Fruit fly (Drosophila melanogaster) whole organism, prepupa: Measurements from ENCODE around the gene sra.
A peak's percentile ranks its signal among the peaks of the same experiment; 100 is the strongest.

Experiments
- Blimp-1 ChIP-seq: fragments of 200-800 bp; sonication (Bioruptor generic); optimal IDR thresholded peaks from 3 replicates; lab custom pipeline; 2017; ENCODE audit warnings: missing biosample characterization, missing genetic modification characterization, mild to moderate bottlenecking, moderate library complexity, missing genetic modification reagents
- CG10631 ChIP-seq: fragments of 200-800 bp; sonication (Bioruptor generic); optimal IDR thresholded peaks from 2 replicates; lab custom pipeline; 2016; ENCODE audit warnings: missing biosample characterization, missing genetic modification characterization
- CG11294 ChIP-seq: fragments of 200-800 bp; sonication (Bioruptor generic); IDR thresholded peaks from 2 replicates; pipeline ENCODE4 v1.3.6; 2022; ENCODE audit warnings: missing biosample characterization, missing genetic modification characterization
- CG11762 ChIP-seq: fragments of 200-800 bp; sonication (Bioruptor generic); optimal IDR thresholded peaks from 3 replicates; lab custom pipeline; 2016; ENCODE audit warnings: missing biosample characterization, missing genetic modification characterization; ENCODE audit not compliant: insufficient read depth
- CG11902 ChIP-seq: fragments of 200-800 bp; sonication (Bioruptor generic); optimal IDR thresholded peaks from 3 replicates; lab custom pipeline; 2016; ENCODE audit warnings: missing biosample characterization, missing genetic modification characterization
- CG15336 ChIP-seq: fragments of 200-800 bp; sonication (Bioruptor generic); IDR thresholded peaks from 2 replicates; pipeline ENCODE4 v1.3.6; 2022; ENCODE audit warnings: missing biosample characterization, missing genetic modification characterization
- CG1621 ChIP-seq: fragments of 200-800 bp; sonication (Bioruptor generic); optimal IDR thresholded peaks from 3 replicates; lab custom pipeline; 2018; ENCODE audit warnings: missing biosample characterization, mild to moderate bottlenecking, missing genetic modification characterization
- CG16779 ChIP-seq: fragments of 200-800 bp; sonication (Bioruptor generic); optimal IDR thresholded peaks from 3 replicates; lab custom pipeline; 2017; ENCODE audit warnings: missing biosample characterization, mild to moderate bottlenecking, missing genetic modification characterization
- CG3032 ChIP-seq: fragments of 200-800 bp; optimal IDR thresholded peaks from 2 replicates; lab custom pipeline; 2019; ENCODE audit warnings: missing biosample characterization, mild to moderate bottlenecking, missing genetic modification characterization, moderate library complexity
- CG31627 ChIP-seq: fragments of 200-800 bp; sonication (Bioruptor generic); optimal IDR thresholded peaks from 3 replicates; lab custom pipeline; 2016; ENCODE audit warnings: missing biosample characterization, missing genetic modification characterization
- CG32006 ChIP-seq: fragments of 200-800 bp; sonication (Bioruptor generic); optimal IDR thresholded peaks from 3 replicates; lab custom pipeline; 2017; ENCODE audit warnings: missing biosample characterization, mild to moderate bottlenecking, missing genetic modification characterization
- CG34406 ChIP-seq: fragments of 200-800 bp; sonication (Bioruptor generic); optimal IDR thresholded peaks from 3 replicates; lab custom pipeline; 2016; ENCODE audit warnings: missing biosample characterization, missing genetic modification characterization
- CG4318 ChIP-seq: fragments of 200-800 bp; sonication (Bioruptor generic); optimal IDR thresholded peaks from 3 replicates; lab custom pipeline; 2017; ENCODE audit warnings: missing biosample characterization, mild to moderate bottlenecking, missing genetic modification characterization
- CG6163 ChIP-seq: fragments of 200-800 bp; sonication (Bioruptor generic); IDR thresholded peaks from 3 replicates; pipeline ENCODE4 v1.3.6; 2022; ENCODE audit warnings: missing biosample characterization, missing genetic modification characterization
- CG6276 ChIP-seq: fragments of 200-800 bp; sonication (Bioruptor generic); optimal IDR thresholded peaks from 2 replicates; lab custom pipeline; 2017; ENCODE audit warnings: missing biosample characterization, mild to moderate bottlenecking, missing genetic modification characterization
- CG6792 ChIP-seq: fragments of 200-800 bp; sonication (Bioruptor generic); optimal IDR thresholded peaks from 3 replicates; lab custom pipeline; 2016; ENCODE audit warnings: missing biosample characterization, missing genetic modification characterization
- CG6808 ChIP-seq: fragments of 200-800 bp; sonication (Bioruptor generic); optimal IDR thresholded peaks from 3 replicates; lab custom pipeline; 2017; ENCODE audit warnings: missing biosample characterization, missing genetic modification characterization, mild to moderate bottlenecking, moderate library complexity, missing genetic modification reagents
- CG6854 ChIP-seq: fragments of 200-800 bp; sonication (Bioruptor generic); optimal IDR thresholded peaks from 2 replicates; lab custom pipeline; 2017; ENCODE audit warnings: missing biosample characterization, mild to moderate bottlenecking, missing genetic modification characterization
- CG7368 ChIP-seq: fragments of 200-800 bp; sonication (Bioruptor generic); optimal IDR thresholded peaks from 3 replicates; lab custom pipeline; 2016; ENCODE audit warnings: missing biosample characterization, missing genetic modification characterization
- CG8119 ChIP-seq: fragments of 200-800 bp; sonication (Bioruptor generic); IDR thresholded peaks from 3 replicates; pipeline ENCODE4 v1.3.6; 2022; ENCODE audit warnings: missing biosample characterization, missing genetic modification characterization
- CG9139 ChIP-seq: fragments of 200-800 bp; sonication (Bioruptor generic); optimal IDR thresholded peaks from 3 replicates; lab custom pipeline; 2017; ENCODE audit warnings: missing biosample characterization, mild to moderate bottlenecking, missing genetic modification characterization
- Eip75B ChIP-seq: fragments of 200-800 bp; sonication (Bioruptor generic); optimal IDR thresholded peaks from 3 replicates; lab custom pipeline; 2016; ENCODE audit warnings: missing biosample characterization, missing genetic modification characterization
- Eip78C ChIP-seq: fragments of 200-800 bp; sonication (Bioruptor generic); peaks from one replicate; lab custom pipeline; 2016; ENCODE audit warnings: missing biosample characterization, missing genetic modification characterization
- Eip93F ChIP-seq: fragments of 200-800 bp; sonication (Bioruptor generic); optimal IDR thresholded peaks from 2 replicates; lab custom pipeline; 2016; ENCODE audit warnings: missing biosample characterization, mild to moderate bottlenecking, missing genetic modification characterization
- Ets96B ChIP-seq: fragments of 200-800 bp; optimal IDR thresholded peaks from 2 replicates; lab custom pipeline; 2019; ENCODE audit warnings: missing biosample characterization, mild to moderate bottlenecking, missing genetic modification characterization, moderate library complexity
- Gug ChIP-seq: fragments of 200-800 bp; sonication (Bioruptor generic); IDR thresholded peaks from 2 replicates; pipeline ENCODE4 v1.3.6; 2022; ENCODE audit warnings: missing biosample characterization, missing genetic modification characterization
- Hr38 ChIP-seq: sonication (Bioruptor generic); optimal IDR thresholded peaks from 2 replicates; lab custom pipeline; 2016; ENCODE audit warnings: missing biosample characterization, missing genetic modification characterization
- Hr39 ChIP-seq: fragments of 200-800 bp; sonication (Bioruptor generic); optimal IDR thresholded peaks from 2 replicates; lab custom pipeline; 2016; ENCODE audit warnings: missing biosample characterization, missing genetic modification characterization
- Hr4 ChIP-seq: fragments of 200-800 bp; sonication (Bioruptor generic); optimal IDR thresholded peaks from 3 replicates; lab custom pipeline; 2016; ENCODE audit warnings: missing biosample characterization, missing genetic modification characterization
- Lpt ChIP-seq: fragments of 200-800 bp; sonication (Bioruptor generic); optimal IDR thresholded peaks from 3 replicates; lab custom pipeline; 2016; ENCODE audit warnings: missing biosample characterization, missing genetic modification characterization
- Met ChIP-seq: fragments of 200-800 bp; sonication (Bioruptor generic); optimal IDR thresholded peaks from 3 replicates; lab custom pipeline; 2016; ENCODE audit warnings: missing biosample characterization, missing genetic modification characterization
- OdsH ChIP-seq: fragments of 200-800 bp; sonication (Bioruptor generic); optimal IDR thresholded peaks from 3 replicates; lab custom pipeline; 2016; ENCODE audit warnings: missing biosample characterization, missing genetic modification characterization
- Smox ChIP-seq: fragments of 200-800 bp; sonication (Bioruptor generic); optimal IDR thresholded peaks from 3 replicates; lab custom pipeline; 2016; ENCODE audit warnings: missing biosample characterization, missing genetic modification characterization
- Sox14 ChIP-seq: fragments of 200-800 bp; sonication (Bioruptor generic); optimal IDR thresholded peaks from 3 replicates; lab custom pipeline; 2016; ENCODE audit warnings: missing biosample characterization, missing genetic modification characterization
- achi ChIP-seq: fragments of 200-800 bp; sonication (Bioruptor generic); optimal IDR thresholded peaks from 3 replicates; lab custom pipeline; 2016; ENCODE audit warnings: missing biosample characterization, missing genetic modification characterization
- acj6 ChIP-seq: fragments of 200-800 bp; sonication (Bioruptor generic); optimal IDR thresholded peaks from 3 replicates; lab custom pipeline; 2016; ENCODE audit warnings: missing biosample characterization, missing genetic modification characterization
- cyc ChIP-seq: fragments of 200-800 bp; sonication (Bioruptor generic); optimal IDR thresholded peaks from 3 replicates; lab custom pipeline; 2016; ENCODE audit warnings: missing biosample characterization, missing genetic modification characterization
- dsx ChIP-seq: fragments of 200-800 bp; optimal IDR thresholded peaks from 3 replicates; lab custom pipeline; 2019; ENCODE audit warnings: missing biosample characterization, mild to moderate bottlenecking, missing genetic modification characterization, moderate library complexity; ENCODE audit not compliant: poor library complexity, severe bottlenecking
- eg ChIP-seq: fragments of 200-800 bp; sonication (Bioruptor generic); IDR thresholded peaks from 3 replicates; pipeline ENCODE4 v1.3.6; 2022; ENCODE audit warnings: missing biosample characterization, missing genetic modification characterization
- fd59A ChIP-seq: fragments of 200-800 bp; sonication (Bioruptor generic); optimal IDR thresholded peaks from 2 replicates; lab custom pipeline; 2017; ENCODE audit warnings: missing biosample characterization, mild to moderate bottlenecking, missing genetic modification characterization, missing genetic modification reagents
- fkh ChIP-seq: fragments of 200-800 bp; sonication (Bioruptor generic); optimal IDR thresholded peaks from 3 replicates; lab custom pipeline; 2017; ENCODE audit warnings: missing biosample characterization, mild to moderate bottlenecking, missing genetic modification characterization, moderate library complexity
- net ChIP-seq: fragments of 200-800 bp; sonication (Bioruptor generic); optimal IDR thresholded peaks from 3 replicates; lab custom pipeline; 2016; ENCODE audit warnings: missing biosample characterization, missing genetic modification characterization
- pdm3 ChIP-seq: fragments of 200-800 bp; sonication (Bioruptor generic); optimal IDR thresholded peaks from 3 replicates; lab custom pipeline; 2016; ENCODE audit warnings: missing biosample characterization, missing genetic modification characterization
- salr ChIP-seq, 2 experiments: fragments of 200-800 bp; sonication (Bioruptor generic); optimal IDR thresholded peaks; 3 replicates each; lab custom pipeline; 2016 to 2018; ENCODE audit warnings: missing biosample characterization in 2 of 2, missing genetic modification characterization in 2 of 2, mild to moderate bottlenecking in 1 of 2
- ss ChIP-seq, 2 experiments: fragments of 200-800 bp; sonication (Bioruptor generic); optimal IDR thresholded peaks; 2 replicates in 1 of 2; 3 replicates in 1 of 2; lab custom pipeline; 2017 to 2018; ENCODE audit warnings: mild to moderate bottlenecking in 2 of 2, missing biosample characterization in 2 of 2, missing genetic modification characterization in 2 of 2, moderate library complexity in 1 of 2
- svp ChIP-seq: fragments of 200-800 bp; sonication (Bioruptor generic); peaks from one replicate; lab custom pipeline; 2016; ENCODE audit warnings: missing biosample characterization, missing genetic modification characterization
- vri ChIP-seq: fragments of 200-800 bp; sonication (Bioruptor generic); optimal IDR thresholded peaks from 3 replicates; lab custom pipeline; 2016; ENCODE audit warnings: missing biosample characterization, mild to moderate bottlenecking, missing genetic modification characterization

sra gene

DNA sequence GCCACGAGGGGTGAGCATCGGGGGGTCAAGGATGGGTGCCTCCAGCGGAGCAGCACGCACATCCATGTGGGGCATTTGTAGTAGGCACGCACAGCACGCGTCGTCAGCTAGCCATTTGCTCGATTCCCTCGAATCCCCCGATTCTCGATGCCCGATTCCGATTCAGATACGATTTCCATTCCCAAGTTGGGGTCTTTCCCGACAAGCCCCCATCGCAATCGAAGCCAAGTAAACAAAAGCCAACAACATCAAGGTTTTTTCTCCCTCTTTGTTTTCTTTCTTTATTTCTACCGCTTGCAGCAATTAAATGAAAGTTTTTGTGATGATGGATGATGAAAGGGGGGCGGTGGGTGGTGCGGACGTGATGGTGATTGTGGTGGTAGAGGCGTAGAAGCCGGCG lies 40.3 kb downstream of the sra start:
- TF ChIP-seq Ets96B (tag; lab: Kevin White, UChicago) (peak; percentile 17), CG11294 (no peak), fkh (GFP tag; lab: Kevin White, UChicago) (no peak), vri (GFP tag; lab: Kevin White, UChicago) (no peak), svp (GFP tag; lab: Kevin White, UChicago) (peak; percentile 69), CG15336 (GFP tag; lab: Robert Waterston, UW) (no peak), CG11762 (GFP tag; lab: Kevin White, UChicago) (no peak), CG6854 (GFP tag; lab: Kevin White, UChicago) (no peak), CG8119 (GFP tag; lab: Robert Waterston, UW) (no peak), CG9139 (GFP tag; lab: Kevin White, UChicago) (no peak), Lpt (GFP tag; lab: Kevin White, UChicago) (peak; percentile 30), Gug (GFP tag; lab: Robert Waterston, UW) (no peak), Hr38 (no peak), CG6163 (no peak), Hr4 (no peak), ss (GFP tag; optimal IDR thresholded peaks at IDR 0.05; lab: Kevin White, UChicago) (peak; percentile 32 to 96), Hr39 (GFP tag; lab: Kevin White, UChicago) (no peak), CG7368 (GFP tag; lab: Kevin White, UChicago) (no peak), CG6808 (no peak), OdsH (no peak), Met (GFP tag; lab: Kevin White, UChicago) (no peak), dsx (no peak), CG1621 (no peak), eg (no peak), achi (no peak), CG31627 (GFP tag; lab: Kevin White, UChicago) (no peak), CG10631 (GFP tag; lab: Kevin White, UChicago) (no peak), CG34406 (GFP tag; lab: Kevin White, UChicago) (no peak), salr (GFP tag; optimal IDR thresholded peaks at IDR 0.05; lab: Kevin White, UChicago) (no peak), CG3032 (no peak), Eip93F (peak; percentile 10), Blimp-1 (GFP tag; lab: Kevin White, UChicago) (peak; percentile 25), pdm3 (no peak), net (GFP tag; lab: Kevin White, UChicago) (no peak), CG11902 (GFP tag; lab: Kevin White, UChicago) (no peak), CG6276 (GFP tag; lab: Kevin White, UChicago) (peak; percentile 3), CG16779 (tag; lab: Kevin White, UChicago) (peak; percentile 6), cyc (GFP tag; lab: Kevin White, UChicago) (no peak), Sox14 (GFP tag; lab: Kevin White, UChicago) (peak; percentile 79), Eip78C (peak; percentile 51), CG32006 (GFP tag; lab: Kevin White, UChicago) (no peak), CG6792 (GFP tag; lab: Kevin White, UChicago) (no peak), acj6 (GFP tag; lab: Kevin White, UChicago) (no peak), CG4318 (GFP tag; lab: Kevin White, UChicago) (no peak), Eip75B (GFP tag; lab: Kevin White, UChicago) (peak; percentile 18), Smox (GFP tag; lab: Kevin White, UChicago) (no peak), fd59A (GFP tag; lab: Kevin White, UChicago) (no peak)
